Fruit fly (Drosophila melanogaster): ENCODE measurements around the gene CG16721.

CG16721 gene

dm6 chrX:5879543-5879943 is at the start of gene CG16721, which contains the start of gene Usp30:
Gene CG16721 (plus strand): TSS chrX:5879869.
Gene Usp30 (minus strand): TSS chrX:5879787.
- TF ChIP-seq CG8478 (optimal IDR thresholded peaks at IDR 0.05) (no peak), CTCF (optimal IDR thresholded peaks at IDR 0.05) (no peak)

dm6 chrX:5839737-5840136 is 39.9 kb upstream of the CG16721 start:
- TF ChIP-seq CG8478 (optimal IDR thresholded peaks at IDR 0.05) (no peak), CTCF (optimal IDR thresholded peaks at IDR 0.05) (no peak)

- no peak for TF ChIP-seq CTCF (optimal IDR thresholded peaks at IDR 0.05)
- no peak for TF ChIP-seq CG8478 (optimal IDR thresholded peaks at IDR 0.05)
Observed at dm6 chrX:5844980-5845379, 34.7 kb upstream of the CG16721 start, which contains the start of gene CG12729. Gene CG12729 (plus strand): TSS chrX:5845280.

- no peak for TF ChIP-seq CTCF (optimal IDR thresholded peaks at IDR 0.05)
- TF ChIP-seq CG8478 (optimal IDR thresholded peaks at IDR 0.05) = no peak
Observed at dm6 chrX:5847544-5847943, 32.1 kb upstream of the CG16721 start.

dm6 chrX:5852677-5853076 is 27.0 kb upstream of the CG16721 start:
- no peak for TF ChIP-seq CG8478 (optimal IDR thresholded peaks at IDR 0.05)
- no peak for TF ChIP-seq CTCF (optimal IDR thresholded peaks at IDR 0.05)

dm6 chrX:5853461-5853860 is 26.2 kb upstream of the CG16721 start, which contains the start of gene CG43136:
Gene CG43136 (plus strand): TSS chrX:5853761.
- no peak for TF ChIP-seq CG8478 (optimal IDR thresholded peaks at IDR 0.05)
- no peak for TF ChIP-seq CTCF (optimal IDR thresholded peaks at IDR 0.05)

dm6 chrX:5865051-5865450 is 14.6 kb upstream of the CG16721 start, which contains the start of gene CG43137:
Gene CG43137 (minus strand): TSS chrX:5865151.
- TF ChIP-seq CTCF (optimal IDR thresholded peaks at IDR 0.05) (no peak), CG8478 (optimal IDR thresholded peaks at IDR 0.05) (no peak)

dm6 chrX:5866095-5866494 is 13.6 kb upstream of the CG16721 start:
- TF ChIP-seq CG8478 (optimal IDR thresholded peaks at IDR 0.05) (no peak), CTCF (optimal IDR thresholded peaks at IDR 0.05) (no peak)

dm6 chrX:5868795-5869194 is 10.9 kb upstream of the CG16721 start, which contains the start of gene CG15764:
Gene CG15764 (plus strand): TSS chrX:5869095.
- TF ChIP-seq CTCF (optimal IDR thresholded peaks at IDR 0.05) = no peak
- no peak for TF ChIP-seq CG8478 (optimal IDR thresholded peaks at IDR 0.05)

- TF ChIP-seq CTCF (optimal IDR thresholded peaks at IDR 0.05) (no peak), CG8478 (optimal IDR thresholded peaks at IDR 0.05) (no peak)
Observed at dm6 chrX:5873164-5873563, 6.5 kb upstream of the CG16721 start, which contains the start of gene GAA1. Gene GAA1 (minus strand): TSS chrX:5873357.

- TF ChIP-seq CTCF (optimal IDR thresholded peaks at IDR 0.05) = no peak
- no peak for TF ChIP-seq CG8478 (optimal IDR thresholded peaks at IDR 0.05)
Observed at dm6 chrX:5876584-5876983, 3.1 kb upstream of the CG16721 start, which contains the start of gene mof. Gene mof (minus strand): TSS chrX:5876853.

- TF ChIP-seq CG8478 (optimal IDR thresholded peaks at IDR 0.05) (no peak), CTCF (optimal IDR thresholded peaks at IDR 0.05) (no peak)
Observed at dm6 chrX:5880139-5880924, 663 bp downstream of the CG16721 start.

- TF ChIP-seq CTCF (optimal IDR thresholded peaks at IDR 0.05) (peak; percentile 95 to 97), CG8478 (optimal IDR thresholded peaks at IDR 0.05) (no peak)
Observed at dm6 chrX:5883394-5883793, 3.7 kb downstream of the CG16721 start.

dm6 chrX:5884294-5884693 is 4.6 kb downstream of the CG16721 start:
- TF ChIP-seq CG8478 (optimal IDR thresholded peaks at IDR 0.05) = no peak
- no peak for TF ChIP-seq CTCF (optimal IDR thresholded peaks at IDR 0.05)

- no peak for TF ChIP-seq CTCF (optimal IDR thresholded peaks at IDR 0.05)
- TF ChIP-seq CG8478 (optimal IDR thresholded peaks at IDR 0.05) = no peak
Observed at dm6 chrX:5884887-5885286, 5.2 kb downstream of the CG16721 start.

dm6 chrX:5885521-5885920 is 5.9 kb downstream of the CG16721 start:
- no peak for TF ChIP-seq CG8478 (optimal IDR thresholded peaks at IDR 0.05)
- TF ChIP-seq CTCF (optimal IDR thresholded peaks at IDR 0.05) = no peak

All from S2 (cell line).